Worm (Caenorhabditis elegans) whole organism, young adult: ENCODE measurements around the gene M03C11.3.

ENCODE experiments used
- B0035.1 ChIP-seq: sonication (generic microtip); optimal IDR thresholded peaks from 2 replicates; lab custom pipeline; 2016; ENCODE audit warnings: missing genetic modification characterization, mild to moderate bottlenecking, missing compliant biosample characterization, missing genotype, missing genetic modification reagents
- D2030.7 ChIP-seq: fragments of 200-800 bp; sonication (Bioruptor generic); IDR thresholded peaks from 2 replicates; pipeline ENCODE4 v1.3.6; 2022; ENCODE audit warnings: missing genetic modification reagents, missing genetic modification characterization, missing compliant biosample characterization
- F22D6.2 ChIP-seq: sonication (generic microtip); optimal IDR thresholded peaks from 2 replicates; lab custom pipeline; 2016; ENCODE audit warnings: mild to moderate bottlenecking, missing genetic modification characterization, missing compliant biosample characterization
- F49E8.2 ChIP-seq: sonication (generic microtip); optimal IDR thresholded peaks from 3 replicates; lab custom pipeline; 2017; ENCODE audit warnings: missing genetic modification characterization, mild to moderate bottlenecking, missing compliant biosample characterization, antibody characterized with exemption, moderate library complexity; ENCODE audit not compliant: insufficient read depth
- F55B11.4 ChIP-seq: sonication (generic microtip); optimal IDR thresholded peaks from 2 replicates; lab custom pipeline; 2016; ENCODE audit warnings: missing compliant biosample characterization, missing genetic modification characterization, borderline replicate concordance; ENCODE audit not compliant: insufficient read depth
- K11D2.4 ChIP-seq: fragments of 200-800 bp; sonication (Bioruptor generic); IDR thresholded peaks from 2 replicates; pipeline ENCODE4 v1.3.6; 2022; ENCODE audit warnings: missing genetic modification reagents, missing genetic modification characterization, missing compliant biosample characterization
- Y53F4B.3 ChIP-seq: fragments of 200-800 bp; sonication (Bioruptor generic); IDR thresholded peaks from 2 replicates; pipeline ENCODE4 v1.3.6; 2022; ENCODE audit warnings: missing genetic modification reagents, missing genetic modification characterization, missing compliant biosample characterization
- Y53G8AR.9 ChIP-seq: fragments of 200-800 bp; sonication (Bioruptor generic); conservative IDR thresholded peaks from 2 replicates; pipeline ENCODE4 v1.3.6; 2022; ENCODE audit warnings: missing genetic modification reagents, missing genetic modification characterization, missing compliant biosample characterization
- Y67H2A.10 ChIP-seq: fragments of 200-800 bp; sonication (Bioruptor generic); conservative IDR thresholded peaks from 2 replicates; pipeline ENCODE4 v1.3.6; 2022; ENCODE audit warnings: missing genetic modification reagents, missing genetic modification characterization, missing compliant biosample characterization
- Y95B8A.8 ChIP-seq: fragments of 200-800 bp; sonication (Bioruptor generic); IDR thresholded peaks from 2 replicates; pipeline ENCODE4 v1.3.6; 2022; ENCODE audit warnings: missing genetic modification reagents, missing genetic modification characterization, missing compliant biosample characterization
- ZK185.1 ChIP-seq: sonication (generic microtip); optimal IDR thresholded peaks from 2 replicates; lab custom pipeline; 2016; ENCODE audit warnings: mild to moderate bottlenecking, missing genetic modification characterization, missing compliant biosample characterization; ENCODE audit not compliant: poor library complexity, severe bottlenecking
- aptf-2 ChIP-seq: fragments of 200-800 bp; sonication (Bioruptor generic); conservative IDR thresholded peaks from 2 replicates; pipeline ENCODE4 v1.3.6; 2022; ENCODE audit warnings: missing genetic modification reagents, missing genetic modification characterization, missing compliant biosample characterization
- aptf-3 ChIP-seq: fragments of 200-800 bp; sonication (Bioruptor generic); IDR thresholded peaks from 2 replicates; pipeline ENCODE4 v1.3.6; 2022; ENCODE audit warnings: missing genetic modification characterization, missing compliant biosample characterization
- atf-7 ChIP-seq: sonication (generic microtip); optimal IDR thresholded peaks from 2 replicates; lab custom pipeline; 2017; ENCODE audit warnings: mild to moderate bottlenecking, missing genetic modification characterization, missing compliant biosample characterization
- athp-1 ChIP-seq: sonication (generic microtip); optimal IDR thresholded peaks from 2 replicates; lab custom pipeline; 2017; ENCODE audit warnings: mild to moderate bottlenecking, missing genetic modification characterization, missing compliant biosample characterization
- bed-1 ChIP-seq: fragments of 200-800 bp; sonication (Bioruptor generic); IDR thresholded peaks from 2 replicates; pipeline ENCODE4 v1.3.6; 2022; ENCODE audit warnings: missing genetic modification reagents, missing genetic modification characterization, missing compliant biosample characterization
- ceh-27 ChIP-seq: fragments of 200-800 bp; sonication (Bioruptor generic); optimal IDR thresholded peaks from 2 replicates; lab custom pipeline; 2018; ENCODE audit warnings: mild to moderate bottlenecking, missing genetic modification characterization, moderate library complexity, missing compliant biosample characterization
- ceh-58 ChIP-seq: fragments of 200-800 bp; sonication (Bioruptor generic); IDR thresholded peaks from 2 replicates; pipeline ENCODE4 v1.3.6; 2022; ENCODE audit warnings: missing genetic modification characterization, missing compliant biosample characterization
- chd-7 ChIP-seq: sonication (generic microtip); optimal IDR thresholded peaks from 2 replicates; lab custom pipeline; 2016; ENCODE audit warnings: mild to moderate bottlenecking, missing genetic modification characterization, moderate library complexity, missing compliant biosample characterization
- dox-1 ChIP-seq: fragments of 200-800 bp; sonication (Bioruptor generic); IDR thresholded peaks from 2 replicates; pipeline ENCODE4 v1.3.6; 2022; ENCODE audit warnings: missing genetic modification reagents, missing genetic modification characterization, missing compliant biosample characterization
- hmg-1.2 ChIP-seq: fragments of 200-800 bp; sonication (Bioruptor generic); IDR thresholded peaks from 2 replicates; pipeline ENCODE4 v1.3.6; 2022; ENCODE audit warnings: missing genetic modification reagents, missing genetic modification characterization, missing compliant biosample characterization
- hrde-1 ChIP-seq: sonication (generic microtip); optimal IDR thresholded peaks from 2 replicates; lab custom pipeline; 2016; ENCODE audit warnings: missing genetic modification characterization, mild to moderate bottlenecking, missing compliant biosample characterization, moderate library complexity, missing genotype, missing genetic modification reagents, borderline replicate concordance
- let-526 ChIP-seq: fragments of 200-800 bp; sonication (Bioruptor generic); IDR thresholded peaks from 2 replicates; pipeline ENCODE4 v1.3.6; 2022; ENCODE audit warnings: missing genetic modification reagents, missing genetic modification characterization, missing compliant biosample characterization
- lin-26 ChIP-seq: fragments of 200-800 bp; sonication (Bioruptor generic); IDR thresholded peaks from 2 replicates; pipeline ENCODE4 v1.3.6; 2022; ENCODE audit warnings: missing genetic modification reagents, missing genetic modification characterization, missing compliant biosample characterization
- lir-1 ChIP-seq: fragments of 200-800 bp; sonication (Bioruptor generic); conservative IDR thresholded peaks from 2 replicates; pipeline ENCODE4 v1.3.6; 2022; ENCODE audit warnings: missing genetic modification reagents, missing genetic modification characterization, missing compliant biosample characterization
- lsl-1 ChIP-seq: fragments of 200-800 bp; sonication (Bioruptor generic); optimal IDR thresholded peaks from 2 replicates; lab custom pipeline; 2018; ENCODE audit warnings: mild to moderate bottlenecking, missing genetic modification characterization, moderate library complexity, missing compliant biosample characterization
- madf-6 ChIP-seq: fragments of 200-800 bp; sonication (Bioruptor generic); IDR thresholded peaks from 2 replicates; pipeline ENCODE4 v1.3.6; 2022; ENCODE audit warnings: missing genetic modification reagents, missing genetic modification characterization, missing compliant biosample characterization
- mcd-1 ChIP-seq: fragments of 200-800 bp; sonication (Bioruptor generic); IDR thresholded peaks from 2 replicates; pipeline ENCODE4 v1.3.6; 2022; ENCODE audit warnings: missing genetic modification reagents, missing genetic modification characterization, missing compliant biosample characterization
- mel-28 ChIP-seq: sonication (generic microtip); optimal IDR thresholded peaks from 2 replicates; lab custom pipeline; 2016; ENCODE audit warnings: borderline replicate concordance, mild to moderate bottlenecking, missing genetic modification characterization, missing compliant biosample characterization
- mes-4 ChIP-seq: sonication (generic microtip); optimal IDR thresholded peaks from 2 replicates; lab custom pipeline; 2016; ENCODE audit warnings: missing genotype, missing genetic modification characterization, missing compliant biosample characterization
- nhr-120 ChIP-seq: fragments of 200-800 bp; sonication (Bioruptor generic); IDR thresholded peaks from 2 replicates; pipeline ENCODE4 v1.3.6; 2022; ENCODE audit warnings: missing genetic modification characterization, missing compliant biosample characterization
- nhr-179 ChIP-seq: sonication (generic microtip); optimal IDR thresholded peaks from 2 replicates; lab custom pipeline; 2016; ENCODE audit warnings: mild to moderate bottlenecking, missing genetic modification characterization, missing compliant biosample characterization
- nhr-27 ChIP-seq: fragments of 200-800 bp; sonication (Bioruptor generic); optimal IDR thresholded peaks from 2 replicates; lab custom pipeline; 2018; ENCODE audit warnings: mild to moderate bottlenecking, missing genetic modification characterization, moderate library complexity, missing compliant biosample characterization
- nhr-80 ChIP-seq: sonication (generic microtip); optimal IDR thresholded peaks from 2 replicates; lab custom pipeline; 2016; ENCODE audit warnings: missing genetic modification characterization, missing compliant biosample characterization
- pbrm-1 ChIP-seq: fragments of 200-800 bp; sonication (Bioruptor generic); IDR thresholded peaks from 2 replicates; pipeline ENCODE4 v1.3.6; 2022; ENCODE audit warnings: missing genetic modification reagents, missing genetic modification characterization, missing compliant biosample characterization
- rcor-1 ChIP-seq: fragments of 200-800 bp; sonication (Bioruptor generic); IDR thresholded peaks from 2 replicates; pipeline ENCODE4 v1.3.6; 2022; ENCODE audit warnings: missing genetic modification reagents, missing genetic modification characterization, missing compliant biosample characterization
- rpc-1 ChIP-seq, 2 experiments: fragments of 150-350 bp in 1 of 2; sonication (generic microtip) in 1 of 2; optimal IDR thresholded peaks; 2 replicates each; lab custom pipeline; 2014 to 2018; ENCODE audit warnings: missing biosample characterization in 1 of 2, missing genetic modification characterization in 1 of 2, missing genetic modification reagents in 1 of 2, missing genotype in 1 of 2
- snpc-1.1 ChIP-seq: sonication (generic microtip); optimal IDR thresholded peaks from 2 replicates; lab custom pipeline; 2017; ENCODE audit warnings: missing genetic modification characterization, mild to moderate bottlenecking, missing compliant biosample characterization, antibody characterized with exemption, moderate library complexity, missing genotype, missing genetic modification reagents; ENCODE audit not compliant: insufficient read depth
- snpc-1.3 ChIP-seq: sonication (generic microtip); optimal IDR thresholded peaks from 2 replicates; lab custom pipeline; 2017; ENCODE audit warnings: missing genetic modification characterization, mild to moderate bottlenecking, missing compliant biosample characterization, antibody characterized with exemption, moderate library complexity, missing genotype, missing genetic modification reagents; ENCODE audit not compliant: insufficient read depth
- snpc-3.4 ChIP-seq: sonication (generic microtip); optimal IDR thresholded peaks from 2 replicates; lab custom pipeline; 2017; ENCODE audit warnings: missing genetic modification characterization, mild to moderate bottlenecking, missing compliant biosample characterization, antibody characterized with exemption, moderate library complexity, missing genotype, missing genetic modification reagents
- sptf-2 ChIP-seq: fragments of 200-800 bp; sonication (Bioruptor generic); optimal IDR thresholded peaks from 2 replicates; lab custom pipeline; 2018; ENCODE audit warnings: mild to moderate bottlenecking, missing genetic modification characterization, missing compliant biosample characterization
- tbp1 ChIP-seq: fragments of 200-800 bp; sonication (Bioruptor generic); optimal IDR thresholded peaks from 2 replicates; lab custom pipeline; 2018; ENCODE audit warnings: mild to moderate bottlenecking, missing genetic modification characterization, missing compliant biosample characterization
- unc-130 ChIP-seq: sonication (generic microtip); optimal IDR thresholded peaks from 2 replicates; lab custom pipeline; 2016; ENCODE audit warnings: missing genetic modification reagents, missing genetic modification characterization, missing compliant biosample characterization
- zfh-2 ChIP-seq: fragments of 200-800 bp; sonication (Bioruptor generic); conservative IDR thresholded peaks from 2 replicates; pipeline ENCODE4 v1.3.6; 2022; ENCODE audit warnings: missing genetic modification reagents, missing genetic modification characterization, missing compliant biosample characterization
- zim-3 ChIP-seq: sonication (generic microtip); optimal IDR thresholded peaks from 2 replicates; lab custom pipeline; 2017; ENCODE audit warnings: mild to moderate bottlenecking, missing genetic modification characterization, moderate library complexity, missing compliant biosample characterization
- ztf-28 ChIP-seq: fragments of 200-800 bp; sonication (Bioruptor generic); IDR thresholded peaks from 2 replicates; pipeline ENCODE4 v1.3.6; 2022; ENCODE audit warnings: missing genetic modification reagents, missing genetic modification characterization, missing compliant biosample characterization
- ztf-3 ChIP-seq: fragments of 200-800 bp; sonication (Bioruptor generic); optimal IDR thresholded peaks from 2 replicates; lab custom pipeline; 2018; ENCODE audit warnings: mild to moderate bottlenecking, missing genetic modification characterization, missing compliant biosample characterization

The M03C11.3 gene

ce11 chrIII:10407198-10407663, 2.4 kb downstream of the M03C11.3 start, which contains the start of gene hat-1 (continued):
- TF ChIP-seq Y67H2A.10 (0 out of 2 replicates have a peak, but pooled peaks have one; percentile 57), let-526 (GFP tag; lab: Robert Waterston, UW) (0 out of 2 replicates have a peak, but pooled peaks have one; percentile 65), nhr-80 (tag; lab: Kevin White, UChicago) (peak; percentile 50), ztf-3 (GFP tag; lab: Kevin White, UChicago) (peak; percentile 44), ceh-58 (GFP tag; lab: Robert Waterston, UW) (no peak), bed-1 (GFP tag; lab: Robert Waterston, UW) (no peak), F49E8.2 (tag; lab: Kevin White, UChicago) (peak; percentile 79), F22D6.2 (tag; lab: Kevin White, UChicago) (peak; percentile 63), B0035.1 (tag; lab: Kevin White, UChicago) (peak; percentile 68), aptf-2 (GFP tag; lab: Robert Waterston, UW) (peak; percentile 54), lin-26 (0 out of 2 replicates have a peak, but pooled peaks have one; percentile 43), madf-6 (GFP tag; lab: Robert Waterston, UW) (peak; percentile 96), sptf-2 (GFP tag; lab: Kevin White, UChicago) (no peak), zim-3 (tag; lab: Kevin White, UChicago) (peak; percentile 16), nhr-120 (GFP tag; lab: Robert Waterston, UW) (no peak), ZK185.1 (tag; lab: Kevin White, UChicago) (no peak), D2030.7 (peak; percentile 95), nhr-27 (no peak), ztf-28 (GFP tag; lab: Robert Waterston, UW) (peak; percentile 82), rcor-1 (GFP tag; lab: Robert Waterston, UW) (peak; percentile 95), lir-1 (GFP tag; lab: Robert Waterston, UW) (peak; percentile 89), K11D2.4 (GFP tag; lab: Robert Waterston, UW) (peak; percentile 94), chd-7 (peak; percentile 90), Y95B8A.8 (peak; percentile 92), hmg-1.2 (GFP tag; lab: Robert Waterston, UW) (peak; percentile 100), athp-1 (tag; lab: Kevin White, UChicago) (peak; percentile 97), lsl-1 (GFP tag; lab: Kevin White, UChicago) (peak; percentile 90), dox-1 (GFP tag; lab: Robert Waterston, UW) (peak; percentile 99), mcd-1 (GFP tag; lab: Robert Waterston, UW) (peak; percentile 97), nhr-179 (tag; lab: Kevin White, UChicago) (no peak), ceh-27 (peak; percentile 92), Y53G8AR.9 (GFP tag; lab: Robert Waterston, UW) (peak; percentile 96), unc-130 (GFP tag; lab: Kevin White, UChicago) (peak; percentile 77), hrde-1 (tag; lab: Kevin White, UChicago) (peak; percentile 73), pbrm-1 (peak; percentile 97), snpc-1.1 (tag; lab: Kevin White, UChicago) (peak; percentile 49), tbp1 (GFP tag; lab: Kevin White, UChicago) (peak; percentile 75), snpc-3.4 (peak; percentile 78), atf-7 (tag; lab: Kevin White, UChicago) (peak; percentile 92), mes-4 (tag; lab: Kevin White, UChicago) (no peak), rpc-1 (optimal IDR thresholded peaks at IDR 0.05; lab: Kevin White, UChicago) (no peak), rpc-1 (tag; optimal IDR thresholded peaks at IDR 0.05; lab: Kevin White, UChicago) (no peak), snpc-1.3 (tag; lab: Kevin White, UChicago) (peak; percentile 82), zfh-2 (peak; percentile 98), mel-28 (peak; percentile 49), Y53F4B.3 (GFP tag; lab: Robert Waterston, UW) (no peak), F55B11.4 (tag; lab: Kevin White, UChicago) (no peak), aptf-3 (no peak)
